Fruit fly (Drosophila melanogaster): ENCODE data around the gene CG14712.

CG14712 gene

dm6 chr3R:11663441-11663840, 34.9 kb downstream of the CG14712 start (continued):
- TF ChIP-seq CG31365 (tag; optimal IDR thresholded peaks at IDR 0.05) = no peak
- TF ChIP-seq PHDP (tag; optimal IDR thresholded peaks at IDR 0.05) = peak; percentile 32
- TF ChIP-seq HLH54F (GFP tag; optimal IDR thresholded peaks at IDR 0.05) = no peak
- peak; percentile 38 for TF ChIP-seq CG10979 (tag; optimal IDR thresholded peaks at IDR 0.05)
- TF ChIP-seq abd-A (tag; optimal IDR thresholded peaks at IDR 0.05) = peak; percentile 1
- peak; percentile 47 for TF ChIP-seq CG17829 (tag; optimal IDR thresholded peaks at IDR 0.05)
- TF ChIP-seq Sox102F (GFP tag; optimal IDR thresholded peaks at IDR 0.05) = peak; percentile 71
- TF ChIP-seq CG1233 (GFP tag; optimal IDR thresholded peaks at IDR 0.05) = peak; percentile 31
- TF ChIP-seq Hr51 (GFP tag; optimal IDR thresholded peaks at IDR 0.05) = peak in 1 of 2 experiments; percentile 83
- peak; percentile 24 for TF ChIP-seq run (tag; optimal IDR thresholded peaks at IDR 0.05)
- peak; percentile 35; the same call in 1 of the 2 replicates for TF ChIP-seq sisA (GFP tag; IDR thresholded peaks at IDR 0.05)
- peak; percentile 45 for TF ChIP-seq Asciz (GFP tag; optimal IDR thresholded peaks at IDR 0.05)
- TF ChIP-seq gem (tag; optimal IDR thresholded peaks at IDR 0.05) = peak; percentile 79
- no peak for TF ChIP-seq Oaz (GFP tag; IDR thresholded peaks at IDR 0.05)
- TF ChIP-seq schlank (tag; optimal IDR thresholded peaks at IDR 0.05) = no peak
- TF ChIP-seq CG10462 (GFP tag; optimal IDR thresholded peaks at IDR 0.05) = no peak
- TF ChIP-seq CG8924 (tag; optimal IDR thresholded peaks at IDR 0.05) = peak; percentile 69
- TF ChIP-seq CG9876 (GFP tag; optimal IDR thresholded peaks at IDR 0.05) = no peak
- TF ChIP-seq slbo (GFP tag; IDR thresholded peaks at IDR 0.05) = peak; percentile 30; the same call in 1 of the 2 replicates
- no peak for TF ChIP-seq Bgb (GFP tag; IDR thresholded peaks at IDR 0.05; ENCODE audit: partially characterized antibody)
- peak; percentile 29 for TF ChIP-seq Fer3 (tag; optimal IDR thresholded peaks at IDR 0.05)
- peak; percentile 25 for TF ChIP-seq CG14710 (tag; optimal IDR thresholded peaks at IDR 0.05)
- TF ChIP-seq Abd-B (GFP tag; optimal IDR thresholded peaks at IDR 0.05) = peak; percentile 49
- peak; percentile 71 for TF ChIP-seq CG15269 (tag; optimal IDR thresholded peaks at IDR 0.05)
- 0 out of 3 replicates have a peak, but pooled peaks have one; percentile 12 for TF ChIP-seq CG11093 (GFP tag; IDR thresholded peaks at IDR 0.05)
- peak; percentile 35 for TF ChIP-seq Xbp1 (GFP tag; optimal IDR thresholded peaks at IDR 0.05)
- no peak for TF ChIP-seq CG8089 (GFP tag; optimal IDR thresholded peaks at IDR 0.05)
- no peak for TF ChIP-seq Rfx (GFP tag; IDR thresholded peaks at IDR 0.05)
- no peak for TF ChIP-seq bbx (GFP tag; IDR thresholded peaks at IDR 0.05; ENCODE audit: partially characterized antibody)
- TF ChIP-seq br (optimal IDR thresholded peaks at IDR 0.05) = no peak
- peak; percentile 4 for TF ChIP-seq CG12219 (GFP tag; optimal IDR thresholded peaks at IDR 0.05)
- TF ChIP-seq CG17385 (GFP tag; optimal IDR thresholded peaks at IDR 0.05) = peak; percentile 31
- 0 out of 2 replicates have a peak, but pooled peaks have one; percentile 13 for TF ChIP-seq CG17328 (GFP tag; IDR thresholded peaks at IDR 0.05)
- no peak for TF ChIP-seq CG14441 (GFP tag; IDR thresholded peaks at IDR 0.05)
- peak; percentile 65 for TF ChIP-seq CG7839 (tag; optimal IDR thresholded peaks at IDR 0.05)
- no peak for TF ChIP-seq Trl (optimal IDR thresholded peaks at IDR 0.05)
- no peak for TF ChIP-seq Trl (GFP tag; optimal IDR thresholded peaks at IDR 0.05)
- TF ChIP-seq pan (optimal IDR thresholded peaks at IDR 0.05) = no peak
- TF ChIP-seq pan (GFP tag; optimal IDR thresholded peaks at IDR 0.05 in 1 of 2, IDR thresholded peaks at IDR 0.05 in 1 of 2) = peak in 1 of 2 experiments; percentile 50
- TF ChIP-seq fd96Cb (tag; optimal IDR thresholded peaks at IDR 0.05) = peak; percentile 56
- peak; percentile 52 for TF ChIP-seq lmd (GFP tag; IDR thresholded peaks at IDR 0.05)
- peak; percentile 32 for TF ChIP-seq fd3F (GFP tag; optimal IDR thresholded peaks at IDR 0.05)
- TF ChIP-seq CG7963 (GFP tag; IDR thresholded peaks at IDR 0.05; ENCODE audit: partially characterized antibody) = no peak
- TF ChIP-seq CG10431 (GFP tag; optimal IDR thresholded peaks at IDR 0.05) = no peak
- no peak for TF ChIP-seq CG9609 (GFP tag; optimal IDR thresholded peaks at IDR 0.05)
- TF ChIP-seq Ssrp (tag; optimal IDR thresholded peaks at IDR 0.05) = peak; percentile 35
- peak; percentile 25 for TF ChIP-seq org-1 (GFP tag; optimal IDR thresholded peaks at IDR 0.05)
- peak; percentile 57 for TF ChIP-seq unpg (GFP tag; optimal IDR thresholded peaks at IDR 0.05)
- TF ChIP-seq en (GFP tag; optimal IDR thresholded peaks at IDR 0.05) = no peak
- TF ChIP-seq lab (GFP tag; optimal IDR thresholded peaks at IDR 0.05) = peak; percentile 48
- no peak for TF ChIP-seq Dll (GFP tag; IDR thresholded peaks at IDR 0.05; ENCODE audit: partially characterized antibody)

Data from whole organism, embryonic.